In genomic region chrII:5048185-5048795, ce11 we compare ENCODE assay signal across 5 worm cellular contexts.
TF ChIP-seq lines count a peak whose summit lies in the region.

No protein-coding gene starts in this region.

TF ChIP-seq in whole organism, L1 larva, 84 proteins besides CTCF, POLR2A, EP300 and RAD21 (continues in another document):
- TF ChIP-seq snu-23 (GFP tag; optimal IDR thresholded peaks at IDR 0.05; lab: Kevin White, UChicago): peak; percentile 39
- peak; percentile 4 for TF ChIP-seq mep-1 (tag; optimal IDR thresholded peaks at IDR 0.05; lab: Kevin White, UChicago)
- TF ChIP-seq nhr-84 (tag; optimal IDR thresholded peaks at IDR 0.05; lab: Kevin White, UChicago): no peak
- no peak for TF ChIP-seq zag-1 (tag; optimal IDR thresholded peaks at IDR 0.05; lab: Kevin White, UChicago)
- peak; percentile 5 for TF ChIP-seq lir-3 (tag; optimal IDR thresholded peaks at IDR 0.05; lab: Kevin White, UChicago; ENCODE audit: poor library complexity)
- peak; percentile 71 for TF ChIP-seq nhr-85 (tag; lab: Kevin White, UChicago)
- TF ChIP-seq elt-2 (tag; optimal IDR thresholded peaks at IDR 0.05; lab: Kevin White, UChicago): no peak
- TF ChIP-seq efl-1 (optimal IDR thresholded peaks at IDR 0.05; lab: Kevin White, UChicago): no peak
- peak in 1 of 2 experiments; percentile 80 for TF ChIP-seq efl-1 (GFP tag; optimal IDR thresholded peaks at IDR 0.05 in 1 of 2; lab: Kevin White, UChicago)
- TF ChIP-seq ztf-11 (tag; optimal IDR thresholded peaks at IDR 0.05; lab: Kevin White, UChicago): no peak
- no peak for TF ChIP-seq mdl-1 (tag; optimal IDR thresholded peaks at IDR 0.05; lab: Kevin White, UChicago)
- no peak for TF ChIP-seq ceh-82 (tag; optimal IDR thresholded peaks at IDR 0.05; lab: Kevin White, UChicago)
- TF ChIP-seq nhr-90 (tag; optimal IDR thresholded peaks at IDR 0.05; lab: Kevin White, UChicago; ENCODE audit: poor library complexity): no peak
- TF ChIP-seq lin-35 (GFP tag; optimal IDR thresholded peaks at IDR 0.05; lab: Kevin White, UChicago): peak in 1 of 2 experiments; percentile 49
- TF ChIP-seq nhr-71 (tag; optimal IDR thresholded peaks at IDR 0.05; lab: Kevin White, UChicago): peak; percentile 23
- no peak for TF ChIP-seq fkh-4 (tag; optimal IDR thresholded peaks at IDR 0.05; lab: Kevin White, UChicago; ENCODE audit: borderline replicate concordance)
- no peak for TF ChIP-seq xbp-1 (tag; optimal IDR thresholded peaks at IDR 0.05; lab: Kevin White, UChicago)
- no peak for TF ChIP-seq fkh-10 (GFP tag; optimal IDR thresholded peaks at IDR 0.05; lab: Kevin White, UChicago)

TF ChIP-seq in whole organism, L2 larva, 48 proteins besides CTCF, POLR2A, EP300 and RAD21:
- TF ChIP-seq nhr-25 (tag; optimal IDR thresholded peaks at IDR 0.05; lab: Kevin White, UChicago): no peak
- no peak for TF ChIP-seq lsy-2 (tag; optimal IDR thresholded peaks at IDR 0.05; lab: Kevin White, UChicago)
- peak; percentile 54 for TF ChIP-seq nhr-129 (tag; optimal IDR thresholded peaks at IDR 0.05; lab: Kevin White, UChicago)
- peak; percentile 13 for TF ChIP-seq C34F6.9 (tag; optimal IDR thresholded peaks at IDR 0.05; lab: Kevin White, UChicago)
- TF ChIP-seq lin-39 (tag; optimal IDR thresholded peaks at IDR 0.05; lab: Kevin White, UChicago): no peak

TF ChIP-seq in whole organism, L3 larva, 47 proteins besides CTCF, POLR2A, EP300 and RAD21:
- no peak for TF ChIP-seq elt-3 (tag; optimal IDR thresholded peaks at IDR 0.05; lab: Kevin White, UChicago)
- TF ChIP-seq ceh-9 (tag; optimal IDR thresholded peaks at IDR 0.05; lab: Kevin White, UChicago): no peak
- peak; percentile 53 for TF ChIP-seq pha-4 (tag; optimal IDR thresholded peaks at IDR 0.05; lab: Kevin White, UChicago)

TF ChIP-seq in whole organism, L4 larva, 104 proteins besides CTCF, POLR2A, EP300 and RAD21:
- TF ChIP-seq snpc-4 (tag; optimal IDR thresholded peaks at IDR 0.05; lab: Kevin White, UChicago): no peak
- TF ChIP-seq lin-1 (GFP tag; IDR thresholded peaks at IDR 0.05; lab: Robert Waterston, UW): no peak
- TF ChIP-seq egl-43 (GFP tag; IDR thresholded peaks at IDR 0.05; lab: Robert Waterston, UW): no peak
- no peak for TF ChIP-seq ces-1 (GFP tag; optimal IDR thresholded peaks at IDR 0.05; lab: Kevin White, UChicago)
- TF ChIP-seq daf-16 (GFP tag; optimal IDR thresholded peaks at IDR 0.05; lab: Kevin White, UChicago): no peak
- no peak for TF ChIP-seq daf-16 (tag; optimal IDR thresholded peaks at IDR 0.05; lab: Kevin White, UChicago)
- TF ChIP-seq ceh-44 (GFP tag; IDR thresholded peaks at IDR 0.05; lab: Robert Waterston, UW): no peak
- no peak for TF ChIP-seq cey-2 (tag; optimal IDR thresholded peaks at IDR 0.05; lab: Kevin White, UChicago; ENCODE audit: borderline replicate concordance, insufficient read depth)
- TF ChIP-seq mdl-1 (tag; optimal IDR thresholded peaks at IDR 0.05; lab: Kevin White, UChicago): peak in 1 of 2 experiments; percentile 7
- TF ChIP-seq dmd-9 (GFP tag; IDR thresholded peaks at IDR 0.05; lab: Robert Waterston, UW): no peak
- TF ChIP-seq nhr-6 (tag; optimal IDR thresholded peaks at IDR 0.05; lab: Kevin White, UChicago): no peak
- no peak for TF ChIP-seq madf-5 (GFP tag; IDR thresholded peaks at IDR 0.05; lab: Robert Waterston, UW)
- no peak for TF ChIP-seq pha-4 (GFP tag; IDR thresholded peaks at IDR 0.05; lab: Robert Waterston, UW)
- no peak for TF ChIP-seq pha-4 (tag; optimal IDR thresholded peaks at IDR 0.05; lab: Kevin White, UChicago)
- no peak for TF ChIP-seq set-16 (GFP tag; IDR thresholded peaks at IDR 0.05; lab: Robert Waterston, UW)
- no peak for TF ChIP-seq jun-1 (tag; optimal IDR thresholded peaks at IDR 0.05; lab: Kevin White, UChicago)
- peak; percentile 20 for TF ChIP-seq dve-1 (tag; optimal IDR thresholded peaks at IDR 0.05; lab: Kevin White, UChicago; ENCODE audit: insufficient read depth)
- no peak for TF ChIP-seq ztf-11 (tag; optimal IDR thresholded peaks at IDR 0.05; lab: Kevin White, UChicago)
- TF ChIP-seq F44E2.7 (GFP tag; IDR thresholded peaks at IDR 0.05; lab: Robert Waterston, UW): no peak
- TF ChIP-seq aha-1 (tag; lab: Kevin White, UChicago): peak; percentile 92
- no peak for TF ChIP-seq F26F4.8 (GFP tag; conservative IDR thresholded peaks at IDR 0.05; lab: Robert Waterston, UW)
- TF ChIP-seq nhr-237 (tag; optimal IDR thresholded peaks at IDR 0.05; lab: Kevin White, UChicago): no peak
- no peak for TF ChIP-seq ceh-82 (tag; optimal IDR thresholded peaks at IDR 0.05; lab: Kevin White, UChicago)
- peak; percentile 60 for TF ChIP-seq hlh-30 (tag; optimal IDR thresholded peaks at IDR 0.05; lab: Kevin White, UChicago; ENCODE audit: insufficient read depth)
- no peak for TF ChIP-seq vab-7 (GFP tag; IDR thresholded peaks at IDR 0.05; lab: Robert Waterston, UW)
- no peak for TF ChIP-seq ztf-7 (tag; optimal IDR thresholded peaks at IDR 0.05; lab: Kevin White, UChicago)

TF ChIP-seq in whole organism, late embryonic, 69 proteins besides CTCF, POLR2A, EP300 and RAD21:
- no peak for TF ChIP-seq unc-86 (tag; optimal IDR thresholded peaks at IDR 0.05; lab: Kevin White, UChicago)
- TF ChIP-seq ceh-31 (tag; optimal IDR thresholded peaks at IDR 0.05; lab: Kevin White, UChicago): peak; percentile 18

Comparison
In these comparisons a context has a peak if more than half of its experiments do, and no peak if none do; other contexts are left out.
1. Of the 29 proteins assayed by ChIP-seq in both whole organism, L4 larva and whole organism, L1 larva: peak only in whole organism, L4 larva: aha-1; only in whole organism, L1 larva: lir-3 and mep-1; in both: none; in neither: 25; mixed calls (peak in some experiments, not most) for 1.